Fruit fly (Drosophila melanogaster) whole organism, wandering third instar larva: ENCODE data around the gene CG8319.

Experiments used
- Abd-B ChIP-seq: fragments of >200 bp; optimal IDR thresholded peaks from 2 replicates; lab custom pipeline; 2017; ENCODE audit warnings: missing biosample characterization, missing genetic modification characterization
- CG32264 ChIP-seq: fragments of 200-800 bp; sonication (Bioruptor generic); optimal IDR thresholded peaks from 2 replicates; lab custom pipeline; 2016; ENCODE audit warnings: missing biosample characterization, missing genetic modification characterization
- CG9705 ChIP-seq: fragments of 200-800 bp; sonication (Bioruptor generic); optimal IDR thresholded peaks from 2 replicates; lab custom pipeline; 2018; ENCODE audit warnings: missing biosample characterization, mild to moderate bottlenecking, missing genetic modification characterization
- CrebA ChIP-seq: fragments of 200-800 bp; sonication (Bioruptor generic); optimal IDR thresholded peaks from 2 replicates; lab custom pipeline; 2016; ENCODE audit warnings: missing biosample characterization, mild to moderate bottlenecking, missing genetic modification characterization, borderline replicate concordance
- Dif ChIP-seq: fragments of 200-275, 200-300 bp; sonication (Bioruptor generic); optimal IDR thresholded peaks from 2 replicates; lab custom pipeline; 2018; ENCODE audit warnings: missing biosample characterization, missing genetic modification characterization; ENCODE audit not compliant: partially characterized antibody
- GATAd ChIP-seq: sonication (Bioruptor generic); optimal IDR thresholded peaks from 2 replicates; lab custom pipeline; 2016; ENCODE audit warnings: missing biosample characterization, missing genetic modification characterization
- HLH106 ChIP-seq: fragments of 200-800 bp; optimal IDR thresholded peaks from 3 replicates; lab custom pipeline; 2019; ENCODE audit warnings: missing biosample characterization, mild to moderate bottlenecking, missing genetic modification characterization, moderate library complexity
- Hnf4 ChIP-seq: fragments of 200-800 bp; sonication (Bioruptor generic); optimal IDR thresholded peaks from 2 replicates; lab custom pipeline; 2016; ENCODE audit warnings: missing biosample characterization, mild to moderate bottlenecking, missing genetic modification characterization
- Hr78 ChIP-seq: fragments of >200 bp; optimal IDR thresholded peaks from 2 replicates; lab custom pipeline; 2017; ENCODE audit warnings: missing biosample characterization, missing genetic modification characterization
- Hr83 ChIP-seq: fragments of 200-300 bp; sonication (Bioruptor generic); optimal IDR thresholded peaks from 2 replicates; lab custom pipeline; 2016; ENCODE audit warnings: missing biosample characterization, mild to moderate bottlenecking, missing genetic modification characterization, moderate library complexity; ENCODE audit not compliant: poor library complexity, severe bottlenecking
- Jra ChIP-seq: sonication (Bioruptor generic); optimal IDR thresholded peaks from 2 replicates; lab custom pipeline; 2016; ENCODE audit warnings: missing biosample characterization, missing genetic modification characterization
- Mio ChIP-seq: sonication (Bioruptor generic); optimal IDR thresholded peaks from 2 replicates; lab custom pipeline; 2016; ENCODE audit warnings: missing biosample characterization, missing genetic modification characterization
- Myc ChIP-seq: fragments of >200 bp; optimal IDR thresholded peaks from 2 replicates; lab custom pipeline; 2017
- N ChIP-seq: fragments of >200 bp; optimal IDR thresholded peaks from 2 replicates; lab custom pipeline; 2018; ENCODE audit warnings: missing biosample characterization, missing external identifiers, missing genetic modification characterization
- OdsH ChIP-seq: fragments of 200-800 bp; sonication (Bioruptor generic); optimal IDR thresholded peaks from 2 replicates; lab custom pipeline; 2016; ENCODE audit warnings: missing biosample characterization, mild to moderate bottlenecking, missing genetic modification characterization
- Sp1 ChIP-seq: fragments of 200-800 bp; sonication (Bioruptor generic); optimal IDR thresholded peaks from 3 replicates; lab custom pipeline; 2019; ENCODE audit warnings: missing biosample characterization, mild to moderate bottlenecking, missing genetic modification characterization, moderate library complexity
- Vsx2 ChIP-seq: fragments of 200-300, 225-300 bp; sonication (Bioruptor generic); optimal IDR thresholded peaks from 2 replicates; lab custom pipeline; 2018; ENCODE audit warnings: missing biosample characterization, missing genetic modification characterization; ENCODE audit not compliant: partially characterized antibody
- br ChIP-seq: fragments of 200-800 bp; sonication (Bioruptor generic); optimal IDR thresholded peaks from 2 replicates; lab custom pipeline; 2016; ENCODE audit warnings: missing biosample characterization, missing genetic modification characterization
- brk ChIP-seq: fragments of 200-800 bp; sonication (Bioruptor generic); optimal IDR thresholded peaks from 2 replicates; lab custom pipeline; 2016; ENCODE audit warnings: missing biosample characterization, mild to moderate bottlenecking, missing genetic modification characterization
- dl ChIP-seq, 2 experiments: fragments of 175-275, 200-275 bp in 1 of 2; fragments of 200-275 bp in 1 of 2; sonication (Bioruptor generic); optimal IDR thresholded peaks; lab custom pipeline; 2018; ENCODE audit warnings: mild to moderate bottlenecking in 2 of 2, missing biosample characterization in 2 of 2, missing genetic modification characterization in 2 of 2, moderate library complexity in 2 of 2; ENCODE audit not compliant: partially characterized antibody in 2 of 2, insufficient read depth in 1 of 2
- dmrt93B ChIP-seq: fragments of 200-800 bp; sonication (Bioruptor generic); optimal IDR thresholded peaks from 2 replicates; lab custom pipeline; 2018; ENCODE audit warnings: missing biosample characterization, mild to moderate bottlenecking, missing genetic modification characterization
- dsf ChIP-seq: sonication (Bioruptor generic); optimal IDR thresholded peaks from 2 replicates; lab custom pipeline; 2016; ENCODE audit warnings: missing biosample characterization, missing genetic modification characterization, borderline replicate concordance
- ey ChIP-seq: fragments of 200-800 bp; sonication (Bioruptor generic); optimal IDR thresholded peaks from 2 replicates; lab custom pipeline; 2016; ENCODE audit warnings: missing biosample characterization, missing genetic modification characterization
- foxo ChIP-seq, 2 experiments: fragments of 200-800 bp; sonication (Bioruptor generic); optimal IDR thresholded peaks; 2 replicates in 1 of 2; 3 replicates in 1 of 2; lab custom pipeline; 2016 to 2017; ENCODE audit warnings: missing biosample characterization in 2 of 2, missing genetic modification characterization in 2 of 2
- fru ChIP-seq: fragments of 200-800 bp; sonication (Bioruptor generic); optimal IDR thresholded peaks from 3 replicates; lab custom pipeline; 2016; ENCODE audit warnings: missing biosample characterization, mild to moderate bottlenecking, missing genetic modification characterization
- h ChIP-seq: fragments of 200-800 bp; sonication (Bioruptor generic); optimal IDR thresholded peaks from 3 replicates; lab custom pipeline; 2016; ENCODE audit warnings: missing biosample characterization, mild to moderate bottlenecking, missing genetic modification characterization
- jim ChIP-seq: fragments of 175-275, 200-325 bp; sonication (Bioruptor generic); optimal IDR thresholded peaks from 2 replicates; lab custom pipeline; 2016; ENCODE audit warnings: missing biosample characterization, mild to moderate bottlenecking, missing genetic modification characterization
- lola ChIP-seq: fragments of >200 bp; optimal IDR thresholded peaks from 2 replicates; lab custom pipeline; 2017; ENCODE audit warnings: missing biosample characterization, missing genetic modification characterization
- pan ChIP-seq: fragments of >200 bp; optimal IDR thresholded peaks from 2 replicates; lab custom pipeline; 2017
- psq ChIP-seq: fragments of 200-800 bp; sonication (Bioruptor generic); optimal IDR thresholded peaks from 3 replicates; lab custom pipeline; 2017; ENCODE audit warnings: missing biosample characterization, mild to moderate bottlenecking, missing genetic modification characterization, moderate library complexity
- rgr ChIP-seq: fragments of 200-800 bp; sonication (Bioruptor generic); optimal IDR thresholded peaks from 3 replicates; lab custom pipeline; 2016; ENCODE audit warnings: missing biosample characterization, mild to moderate bottlenecking, missing genetic modification characterization
- sv ChIP-seq: fragments of 200-800 bp; sonication (Bioruptor generic); optimal IDR thresholded peaks from 3 replicates; lab custom pipeline; 2016; ENCODE audit warnings: missing biosample characterization, missing genetic modification characterization
- tai ChIP-seq: sonication (Bioruptor generic); optimal IDR thresholded peaks from 2 replicates; lab custom pipeline; 2016; ENCODE audit warnings: missing biosample characterization, missing genetic modification characterization
- usp ChIP-seq: fragments of >200 bp; optimal IDR thresholded peaks from 2 replicates; lab custom pipeline; 2017; ENCODE audit warnings: missing biosample characterization, missing genetic modification characterization
- woc ChIP-seq: sonication (Bioruptor generic); optimal IDR thresholded peaks from 2 replicates; lab custom pipeline; 2016; ENCODE audit warnings: missing biosample characterization, mild to moderate bottlenecking, missing genetic modification characterization

Gene CG8319

dm6 chr3R:9605084-9605483 lies 22.0 kb upstream of the CG8319 start:
- peak in 1 of 2 experiments; percentile 37 for TF ChIP-seq foxo (GFP tag; optimal IDR thresholded peaks at IDR 0.05; lab: Kevin White, UChicago)
- peak; percentile 21 for TF ChIP-seq br (GFP tag; lab: Kevin White, UChicago)
- TF ChIP-seq dsf: no peak
- no peak for TF ChIP-seq dmrt93B (GFP tag; lab: Kevin White, UChicago)
- TF ChIP-seq CG32264 (GFP tag; lab: Kevin White, UChicago): no peak
- no peak for TF ChIP-seq jim
- peak; percentile 9 for TF ChIP-seq rgr (GFP tag; lab: Kevin White, UChicago)
- no peak for TF ChIP-seq Hr78 (GFP tag; lab: Kevin White, UChicago)
- no peak for TF ChIP-seq sv (GFP tag; lab: Kevin White, UChicago)
- TF ChIP-seq pan (lab: Kevin White, UChicago): no peak
- TF ChIP-seq lola (GFP tag; lab: Kevin White, UChicago): no peak
- no peak for TF ChIP-seq brk (GFP tag; lab: Kevin White, UChicago)
- TF ChIP-seq ey (GFP tag; lab: Kevin White, UChicago): peak; percentile 23
- peak; percentile 40 for TF ChIP-seq fru
- no peak for TF ChIP-seq Myc (lab: Kevin White, UChicago)
- no peak for TF ChIP-seq CrebA
- peak; percentile 6 for TF ChIP-seq HLH106
- no peak for TF ChIP-seq N
- TF ChIP-seq usp: no peak
- TF ChIP-seq h (GFP tag; lab: Kevin White, UChicago): peak; percentile 33
- TF ChIP-seq Abd-B (GFP tag; lab: Kevin White, UChicago): no peak
- no peak for TF ChIP-seq tai
- no peak for TF ChIP-seq dl (GFP tag; optimal IDR thresholded peaks at IDR 0.05; lab: Kevin White, UChicago; ENCODE audit: insufficient read depth in 1 of 2, partially characterized antibody in 2 of 2)
- TF ChIP-seq, all 38 proteins: peak for 7

DNA sequence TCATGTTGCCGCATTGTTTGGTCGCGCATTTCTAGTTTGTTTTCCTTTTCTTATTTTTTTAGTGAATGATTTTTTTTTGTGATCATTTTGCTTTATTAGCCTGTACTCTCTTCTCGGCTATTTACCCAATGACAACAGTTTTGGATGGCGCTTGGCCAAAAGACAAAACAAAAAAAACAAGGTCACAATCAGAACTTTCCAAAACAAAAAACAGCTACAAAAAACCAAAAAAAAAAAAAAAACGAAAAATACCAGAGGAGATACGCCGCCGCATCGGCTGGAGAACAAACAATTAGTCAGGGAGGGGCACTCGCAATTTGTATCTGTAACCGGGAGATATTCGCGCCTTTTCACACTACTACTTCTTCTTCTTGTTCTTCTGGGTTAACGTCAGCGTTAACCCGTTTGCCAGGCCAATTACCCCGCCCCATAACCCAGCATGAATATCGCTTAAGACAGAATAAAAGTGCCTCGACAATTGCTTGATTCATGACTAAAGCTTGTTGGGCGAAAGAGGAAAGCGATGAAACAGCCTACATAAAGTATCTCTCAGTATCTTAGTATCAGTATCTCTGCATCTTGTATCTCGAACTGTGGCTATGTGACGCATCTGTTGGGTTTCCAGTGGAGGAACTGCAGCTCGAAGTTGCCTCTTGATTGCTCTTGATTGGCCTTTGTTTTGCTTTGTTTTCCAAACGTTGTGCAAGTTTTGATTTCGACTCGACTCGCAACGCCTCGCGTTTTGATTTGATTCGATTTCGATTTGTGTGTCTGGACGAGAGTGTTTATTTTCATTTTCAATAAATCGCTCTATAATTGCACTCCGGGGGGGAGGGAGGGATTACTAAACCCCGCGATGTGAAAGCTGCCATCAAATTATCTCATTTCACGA lies 20.0 kb upstream of the CG8319 start:
- TF ChIP-seq lola (GFP tag; lab: Kevin White, UChicago) (no peak), woc (GFP tag; lab: Kevin White, UChicago) (no peak), Vsx2 (peak; percentile 66), foxo (GFP tag; optimal IDR thresholded peaks at IDR 0.05; lab: Kevin White, UChicago) (no peak), rgr (GFP tag; lab: Kevin White, UChicago) (no peak)

DNA sequence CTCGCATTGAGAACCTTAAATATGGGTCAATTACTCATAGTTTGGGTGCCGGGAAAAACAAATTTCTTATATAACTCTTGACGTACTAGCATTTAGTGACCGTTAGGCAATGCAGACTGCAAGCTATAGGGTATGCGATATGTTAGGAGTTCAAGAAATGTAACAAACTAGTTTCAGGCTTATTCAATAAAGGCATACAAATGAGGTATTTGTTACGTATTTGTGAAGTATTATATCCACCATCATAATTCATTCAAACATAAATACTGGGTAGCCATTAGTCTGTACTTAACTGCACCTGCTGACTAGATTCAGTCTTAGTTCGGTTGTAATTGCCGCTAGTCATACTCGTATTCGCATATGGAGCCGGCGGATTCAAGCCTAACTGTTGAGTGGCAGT lies 18.9 kb upstream of the CG8319 start:
- TF ChIP-seq rgr (GFP tag; lab: Kevin White, UChicago) (no peak), Abd-B (GFP tag; lab: Kevin White, UChicago) (no peak)
- TF ChIP-seq, all 38 proteins: peak for 0

dm6 chr3R:9612217-9612616 lies 14.9 kb upstream of the CG8319 start:
- TF ChIP-seq fru (peak; percentile 45), dmrt93B (GFP tag; lab: Kevin White, UChicago) (no peak), tai (no peak), OdsH (peak; percentile 54), Jra (no peak), GATAd (GFP tag; lab: Kevin White, UChicago) (no peak), rgr (GFP tag; lab: Kevin White, UChicago) (peak; percentile 56), psq (GFP tag; lab: Kevin White, UChicago) (peak; percentile 6), Hnf4 (GFP tag; lab: Kevin White, UChicago) (peak; percentile 60), jim (no peak), Sp1 (GFP tag; lab: Kevin White, UChicago) (peak; percentile 9), CG9705 (GFP tag; lab: Kevin White, UChicago) (no peak), Abd-B (GFP tag; lab: Kevin White, UChicago) (no peak), Hr83 (GFP tag; lab: Kevin White, UChicago) (no peak), woc (GFP tag; lab: Kevin White, UChicago) (peak; percentile 11), ey (GFP tag; lab: Kevin White, UChicago) (peak; percentile 63), brk (GFP tag; lab: Kevin White, UChicago) (no peak), Dif (GFP tag; lab: Kevin White, UChicago) (no peak), N (no peak), h (GFP tag; lab: Kevin White, UChicago) (peak; percentile 69), br (GFP tag; lab: Kevin White, UChicago) (peak; percentile 59), Hr78 (GFP tag; lab: Kevin White, UChicago) (no peak), usp (no peak), foxo (GFP tag; optimal IDR thresholded peaks at IDR 0.05; lab: Kevin White, UChicago) (peak in 1 of 2 experiments; percentile 56), Mio (no peak), HLH106 (peak; percentile 45), CG32264 (GFP tag; lab: Kevin White, UChicago) (no peak)
- TF ChIP-seq, all 38 proteins: peak for 12
